Worm (Caenorhabditis elegans): Measurements from ENCODE around the gene prdx-3.

The prdx-3 gene

ce11 chrIII:4450773-4451423, 43.7 kb downstream of the prdx-3 start:
- TF ChIP-seq ham-2 (GFP tag; optimal IDR thresholded peaks at IDR 0.05) (peak; percentile 44), pha-4 (tag; optimal IDR thresholded peaks at IDR 0.05) (no peak), zip-8 (tag; optimal IDR thresholded peaks at IDR 0.05) (no peak), lin-32 (GFP tag; optimal IDR thresholded peaks at IDR 0.05) (no peak), sptf-1 (tag; optimal IDR thresholded peaks at IDR 0.05) (peak; percentile 39), cnd-1 (tag; optimal IDR thresholded peaks at IDR 0.05) (no peak), sem-2 (GFP tag; optimal IDR thresholded peaks at IDR 0.05) (no peak), ceh-39 (tag; optimal IDR thresholded peaks at IDR 0.05) (no peak), ces-1 (GFP tag; optimal IDR thresholded peaks at IDR 0.05) (no peak), lsy-2 (tag; optimal IDR thresholded peaks at IDR 0.05) (peak; percentile 71), nhr-76 (tag; optimal IDR thresholded peaks at IDR 0.05) (no peak), ceh-43 (GFP tag; optimal IDR thresholded peaks at IDR 0.05) (peak; percentile 99), unc-120 (tag; optimal IDR thresholded peaks at IDR 0.05; ENCODE audit: poor library complexity, severe bottlenecking) (no peak), hlh-1 (tag; optimal IDR thresholded peaks at IDR 0.05) (no peak), elt-3 (tag; optimal IDR thresholded peaks at IDR 0.05) (no peak), M03D4.4 (tag; optimal IDR thresholded peaks at IDR 0.05) (no peak), mls-2 (tag; optimal IDR thresholded peaks at IDR 0.05) (peak; percentile 50), mep-1 (tag; optimal IDR thresholded peaks at IDR 0.05) (no peak), snpc-4 (tag; optimal IDR thresholded peaks at IDR 0.05) (no peak)

ce11 chrIII:4452749-4453148, 45.5 kb downstream of the prdx-3 start:
- TF ChIP-seq M03D4.4 (tag; optimal IDR thresholded peaks at IDR 0.05) (no peak), elt-1 (tag; optimal IDR thresholded peaks at IDR 0.05; ENCODE audit: borderline replicate concordance, insufficient read depth) (no peak), unc-120 (tag; optimal IDR thresholded peaks at IDR 0.05; ENCODE audit: poor library complexity, severe bottlenecking) (no peak), mab-5 (tag; optimal IDR thresholded peaks at IDR 0.05) (no peak), unc-39 (tag; optimal IDR thresholded peaks at IDR 0.05) (no peak), snpc-4 (tag; optimal IDR thresholded peaks at IDR 0.05) (no peak), nhr-28 (tag; optimal IDR thresholded peaks at IDR 0.05) (no peak), mls-2 (tag; optimal IDR thresholded peaks at IDR 0.05) (peak; percentile 30), drap-1 (GFP tag; optimal IDR thresholded peaks at IDR 0.05) (no peak), ceh-43 (GFP tag; optimal IDR thresholded peaks at IDR 0.05) (peak; percentile 99), tbx-8 (GFP tag; optimal IDR thresholded peaks at IDR 0.05) (no peak), nhr-76 (tag; optimal IDR thresholded peaks at IDR 0.05) (no peak)

ce11 chrIII:4453301-4453700, 46.1 kb downstream of the prdx-3 start:
- TF ChIP-seq ham-2 (GFP tag; optimal IDR thresholded peaks at IDR 0.05) (no peak), nhr-76 (tag; optimal IDR thresholded peaks at IDR 0.05) (no peak), nhr-2 (tag; optimal IDR thresholded peaks at IDR 0.05) (no peak), mep-1 (tag; optimal IDR thresholded peaks at IDR 0.05) (no peak), lin-13 (tag; optimal IDR thresholded peaks at IDR 0.05) (no peak), snpc-4 (tag; optimal IDR thresholded peaks at IDR 0.05) (no peak), ztf-11 (tag; optimal IDR thresholded peaks at IDR 0.05) (no peak), ces-1 (GFP tag; optimal IDR thresholded peaks at IDR 0.05) (no peak)

- TF ChIP-seq nhr-2 (tag; optimal IDR thresholded peaks at IDR 0.05) (peak; percentile 34), lin-13 (tag; optimal IDR thresholded peaks at IDR 0.05) (no peak), elt-1 (tag; optimal IDR thresholded peaks at IDR 0.05; ENCODE audit: borderline replicate concordance, insufficient read depth) (peak; percentile 93), unc-62 (GFP tag; optimal IDR thresholded peaks at IDR 0.05) (peak; percentile 82)
These were observed 46.5 kb downstream of the prdx-3 start for ce11 chrIII:4453768-4454167.

ce11 chrIII:4454919-4455318, 47.7 kb downstream of the prdx-3 start:
- TF ChIP-seq nhr-2 (tag; optimal IDR thresholded peaks at IDR 0.05) (peak; percentile 17), mls-2 (tag; optimal IDR thresholded peaks at IDR 0.05) (no peak), hlh-1 (tag; optimal IDR thresholded peaks at IDR 0.05) (no peak), lin-32 (GFP tag; optimal IDR thresholded peaks at IDR 0.05) (peak; percentile 52), ceh-43 (GFP tag; optimal IDR thresholded peaks at IDR 0.05) (peak; percentile 62), bed-3 (GFP tag; optimal IDR thresholded peaks at IDR 0.05) (no peak), unc-39 (tag; optimal IDR thresholded peaks at IDR 0.05) (no peak), zip-8 (tag; optimal IDR thresholded peaks at IDR 0.05) (peak; percentile 4), cnd-1 (tag; optimal IDR thresholded peaks at IDR 0.05) (peak; percentile 7)
